Fruit fly (Drosophila melanogaster): ENCODE measurements around the gene Tengl2.

The Tengl2 gene

DNA sequence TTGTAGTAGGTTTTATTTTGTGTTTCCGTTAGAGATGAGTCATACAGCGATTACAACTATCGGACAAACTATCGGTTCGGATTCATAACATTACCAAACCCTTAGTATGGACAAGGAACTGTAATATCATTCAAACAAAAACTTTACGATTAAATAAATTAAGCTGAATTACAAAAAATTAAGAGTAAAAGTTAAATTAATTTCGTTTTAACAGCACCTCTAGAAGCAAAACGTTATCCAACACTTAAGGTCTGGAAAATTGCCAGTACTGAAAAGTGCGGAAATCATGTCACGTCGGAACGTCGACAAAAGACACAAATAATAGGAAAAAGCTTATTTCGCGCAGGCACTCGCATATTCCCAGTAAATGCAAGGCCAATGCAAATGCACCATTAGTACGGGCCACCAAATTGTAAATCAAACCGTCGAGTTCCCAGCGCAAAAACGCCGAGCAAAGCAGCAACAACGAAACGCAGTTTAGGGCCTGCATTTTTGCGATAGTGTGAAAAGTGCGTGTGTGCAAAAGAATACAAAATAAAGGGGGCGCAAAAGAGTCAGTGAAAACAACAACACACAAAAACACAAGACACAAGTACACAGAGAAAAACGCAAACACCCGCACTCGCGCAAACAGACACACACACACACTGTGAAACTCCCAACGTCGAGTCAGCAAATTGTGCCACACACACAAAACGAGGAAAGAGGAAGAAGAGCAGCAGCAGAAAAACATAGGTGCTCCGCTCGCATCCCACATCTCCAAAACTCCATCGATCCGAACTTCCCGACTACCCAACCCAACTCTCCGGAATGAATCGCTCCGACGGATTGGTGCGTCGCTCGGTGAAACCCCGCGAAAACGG, 12.7 kb downstream of the Tengl2 start, which contains the start of the genes CG15387 and sau:
CG15387 (minus strand) TSS at position 36 of the 863 bp plus-strand sequence.
sau (plus strand) TSS at position 84 of the 863 bp plus-strand sequence.
- TF ChIP-seq CG9705 (GFP tag; optimal IDR thresholded peaks at IDR 0.05), result peak; percentile 91
- peak; percentile 93 for TF ChIP-seq br (GFP tag; optimal IDR thresholded peaks at IDR 0.05)
- TF ChIP-seq foxo (GFP tag; optimal IDR thresholded peaks at IDR 0.05), result peak; percentile 79 to 93
- TF ChIP-seq rgr (GFP tag; optimal IDR thresholded peaks at IDR 0.05), result peak; percentile 94
- peak; percentile 90 for TF ChIP-seq psq (GFP tag; optimal IDR thresholded peaks at IDR 0.05)
- TF ChIP-seq Hr83 (GFP tag; optimal IDR thresholded peaks at IDR 0.05; ENCODE audit: poor library complexity, severe bottlenecking), result peak; percentile 33
- TF ChIP-seq Vsx2 (GFP tag; optimal IDR thresholded peaks at IDR 0.05; ENCODE audit: partially characterized antibody), result no peak
- peak; percentile 91 for TF ChIP-seq dsf (GFP tag; optimal IDR thresholded peaks at IDR 0.05; ENCODE audit: borderline replicate concordance)
- peak; percentile 93 for TF ChIP-seq Jra (GFP tag; optimal IDR thresholded peaks at IDR 0.05)
- peak; percentile 95 for TF ChIP-seq h (GFP tag; optimal IDR thresholded peaks at IDR 0.05)
- peak; percentile 84 for TF ChIP-seq sv (GFP tag; optimal IDR thresholded peaks at IDR 0.05)
- peak; percentile 90 for TF ChIP-seq HLH106 (tag; optimal IDR thresholded peaks at IDR 0.05)
- no peak for TF ChIP-seq Rel (GFP tag; optimal IDR thresholded peaks at IDR 0.05)
- TF ChIP-seq Rel (tag; optimal IDR thresholded peaks at IDR 0.05), result peak; percentile 69
- no peak for TF ChIP-seq jim (GFP tag; optimal IDR thresholded peaks at IDR 0.05)
- no peak for TF ChIP-seq Dfd (GFP tag; optimal IDR thresholded peaks at IDR 0.05)
- peak; percentile 96 for TF ChIP-seq Hnf4 (GFP tag; optimal IDR thresholded peaks at IDR 0.05)
- no peak for TF ChIP-seq tai (GFP tag; optimal IDR thresholded peaks at IDR 0.05)
- peak; percentile 89 for TF ChIP-seq OdsH (GFP tag; optimal IDR thresholded peaks at IDR 0.05)
- no peak for TF ChIP-seq Dif (GFP tag; optimal IDR thresholded peaks at IDR 0.05; ENCODE audit: partially characterized antibody)
- peak; percentile 90 for TF ChIP-seq ey (GFP tag; optimal IDR thresholded peaks at IDR 0.05)
- peak; percentile 86 for TF ChIP-seq CG32264 (GFP tag; optimal IDR thresholded peaks at IDR 0.05)
- TF ChIP-seq Myc (optimal IDR thresholded peaks at IDR 0.05), result peak; percentile 23
- TF ChIP-seq usp (GFP tag; optimal IDR thresholded peaks at IDR 0.05), result no peak
- peak; percentile 80 for TF ChIP-seq sage (GFP tag; optimal IDR thresholded peaks at IDR 0.05)
- peak; percentile 89 for TF ChIP-seq Sp1 (GFP tag; optimal IDR thresholded peaks at IDR 0.05)
- TF ChIP-seq dl (GFP tag; optimal IDR thresholded peaks at IDR 0.05; ENCODE audit: insufficient read depth in 1 of 2, partially characterized antibody in 2 of 2), result no peak
- TF ChIP-seq Abd-B (GFP tag; optimal IDR thresholded peaks at IDR 0.05), result no peak
- TF ChIP-seq brk (GFP tag; optimal IDR thresholded peaks at IDR 0.05), result peak; percentile 87
- TF ChIP-seq GATAd (GFP tag; optimal IDR thresholded peaks at IDR 0.05), result peak; percentile 91
- peak; percentile 77 for TF ChIP-seq dmrt93B (GFP tag; optimal IDR thresholded peaks at IDR 0.05)
- TF ChIP-seq fru (GFP tag; optimal IDR thresholded peaks at IDR 0.05), result peak; percentile 92
- TF ChIP-seq pan (optimal IDR thresholded peaks at IDR 0.05), result no peak
- no peak for TF ChIP-seq lola (GFP tag; optimal IDR thresholded peaks at IDR 0.05)
- no peak for TF ChIP-seq CrebA (GFP tag; optimal IDR thresholded peaks at IDR 0.05; ENCODE audit: borderline replicate concordance)
- TF ChIP-seq Mio (GFP tag; optimal IDR thresholded peaks at IDR 0.05), result peak; percentile 62
- TF ChIP-seq woc (GFP tag; optimal IDR thresholded peaks at IDR 0.05), result peak; percentile 87
- TF ChIP-seq N (GFP tag; optimal IDR thresholded peaks at IDR 0.05), result no peak
- no peak for TF ChIP-seq Hr78 (GFP tag; optimal IDR thresholded peaks at IDR 0.05)

DNA sequence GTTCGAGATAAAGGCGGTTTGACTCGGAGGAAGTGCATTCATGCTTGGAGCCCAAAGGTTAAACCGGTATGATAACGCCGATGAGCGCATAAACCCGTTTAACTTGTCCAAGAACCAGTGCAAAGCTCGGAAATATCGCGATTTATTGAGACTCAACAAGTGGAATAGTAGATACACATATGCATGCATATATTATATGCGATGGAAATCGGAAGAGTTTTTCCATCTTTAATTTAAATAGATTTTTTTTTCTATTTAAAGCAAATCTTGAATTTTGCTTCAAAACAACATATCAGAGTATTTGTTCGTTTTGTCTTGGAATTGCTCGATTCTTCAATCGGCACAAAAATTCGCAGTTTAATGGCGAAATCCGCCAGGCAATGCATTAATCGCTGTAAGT, 16.8 kb downstream of the Tengl2 start:
- peak; percentile 25 for TF ChIP-seq Dif (GFP tag; optimal IDR thresholded peaks at IDR 0.05; ENCODE audit: partially characterized antibody)
- TF ChIP-seq HLH106 (tag; optimal IDR thresholded peaks at IDR 0.05), result no peak
- peak; percentile 9 for TF ChIP-seq sage (GFP tag; optimal IDR thresholded peaks at IDR 0.05)

Measured in whole organism, wandering third instar larva.